Fruit fly (Drosophila melanogaster) whole organism, prepupa: ENCODE measurements around the gene CG8176.
A peak's percentile ranks its signal among the peaks of the same experiment; 100 is the strongest.

Source experiments
- CG10631 ChIP-seq: fragments of 200-800 bp; sonication (Bioruptor generic); optimal IDR thresholded peaks from 2 replicates; lab custom pipeline; 2016; ENCODE audit warnings: missing biosample characterization, missing genetic modification characterization
- CG16779 ChIP-seq: fragments of 200-800 bp; sonication (Bioruptor generic); optimal IDR thresholded peaks from 3 replicates; lab custom pipeline; 2017; ENCODE audit warnings: missing biosample characterization, mild to moderate bottlenecking, missing genetic modification characterization
- CG31627 ChIP-seq: fragments of 200-800 bp; sonication (Bioruptor generic); optimal IDR thresholded peaks from 3 replicates; lab custom pipeline; 2016; ENCODE audit warnings: missing biosample characterization, missing genetic modification characterization
- CG6792 ChIP-seq: fragments of 200-800 bp; sonication (Bioruptor generic); optimal IDR thresholded peaks from 3 replicates; lab custom pipeline; 2016; ENCODE audit warnings: missing biosample characterization, missing genetic modification characterization
- Sox14 ChIP-seq: fragments of 200-800 bp; sonication (Bioruptor generic); optimal IDR thresholded peaks from 3 replicates; lab custom pipeline; 2016; ENCODE audit warnings: missing biosample characterization, missing genetic modification characterization
- acj6 ChIP-seq: fragments of 200-800 bp; sonication (Bioruptor generic); optimal IDR thresholded peaks from 3 replicates; lab custom pipeline; 2016; ENCODE audit warnings: missing biosample characterization, missing genetic modification characterization

dm6 chr3R:9550265-9551012 lies 34.6 kb downstream of the CG8176 start:
- TF ChIP-seq acj6 (GFP tag; lab: Kevin White, UChicago), result no peak
- no peak for TF ChIP-seq CG10631 (GFP tag; lab: Kevin White, UChicago)
- no peak for TF ChIP-seq CG31627
- no peak for TF ChIP-seq CG6792
- peak; percentile 45 for TF ChIP-seq Sox14 (GFP tag; lab: Kevin White, UChicago)
- TF ChIP-seq CG16779 (tag; lab: Kevin White, UChicago), result peak; percentile 42
